Worm (Caenorhabditis elegans) whole organism, young adult: ENCODE measurements around the gene Y69A2AR.32.

Experiments
- B0336.3 ChIP-seq: fragments of 200-800 bp; sonication (Bioruptor generic); IDR thresholded peaks from 2 replicates; pipeline ENCODE4 v1.3.6; 2022; ENCODE audit warnings: missing genetic modification characterization, missing compliant biosample characterization
- F10E7.11 ChIP-seq: sonication (generic microtip); optimal IDR thresholded peaks from 2 replicates; lab custom pipeline; 2017; ENCODE audit warnings: mild to moderate bottlenecking, missing genetic modification characterization, moderate library complexity, missing compliant biosample characterization
- F55B11.4 ChIP-seq: sonication (generic microtip); optimal IDR thresholded peaks from 2 replicates; lab custom pipeline; 2016; ENCODE audit warnings: missing compliant biosample characterization, missing genetic modification characterization, borderline replicate concordance; ENCODE audit not compliant: insufficient read depth
- F57A8.1 ChIP-seq: fragments of 200-800 bp; sonication (Bioruptor generic); optimal IDR thresholded peaks from 2 replicates; lab custom pipeline; 2018; ENCODE audit warnings: mild to moderate bottlenecking, missing genetic modification characterization, moderate library complexity, missing compliant biosample characterization
- K11D2.4 ChIP-seq: fragments of 200-800 bp; sonication (Bioruptor generic); IDR thresholded peaks from 2 replicates; pipeline ENCODE4 v1.3.6; 2022; ENCODE audit warnings: missing genetic modification reagents, missing genetic modification characterization, missing compliant biosample characterization
- Y67H2A.10 ChIP-seq: fragments of 200-800 bp; sonication (Bioruptor generic); conservative IDR thresholded peaks from 2 replicates; pipeline ENCODE4 v1.3.6; 2022; ENCODE audit warnings: missing genetic modification reagents, missing genetic modification characterization, missing compliant biosample characterization
- ZK185.1 ChIP-seq: sonication (generic microtip); optimal IDR thresholded peaks from 2 replicates; lab custom pipeline; 2016; ENCODE audit warnings: mild to moderate bottlenecking, missing genetic modification characterization, missing compliant biosample characterization; ENCODE audit not compliant: poor library complexity, severe bottlenecking
- cebp-1 ChIP-seq, 2 experiments: fragments of 200-800 bp in 1 of 2; sonication (Bioruptor generic) in 1 of 2; sonication (generic microtip) in 1 of 2; IDR thresholded peaks in 1 of 2; optimal IDR thresholded peaks in 1 of 2; 2 replicates each; pipeline versions ENCODE4 v1.3.6 to Lab custom; 2017 to 2022; ENCODE audit warnings: missing compliant biosample characterization in 2 of 2, missing genetic modification characterization in 2 of 2, mild to moderate bottlenecking in 1 of 2, missing genetic modification reagents in 1 of 2, moderate library complexity in 1 of 2
- ceh-27 ChIP-seq: fragments of 200-800 bp; sonication (Bioruptor generic); optimal IDR thresholded peaks from 2 replicates; lab custom pipeline; 2018; ENCODE audit warnings: mild to moderate bottlenecking, missing genetic modification characterization, moderate library complexity, missing compliant biosample characterization
- dox-1 ChIP-seq: fragments of 200-800 bp; sonication (Bioruptor generic); IDR thresholded peaks from 2 replicates; pipeline ENCODE4 v1.3.6; 2022; ENCODE audit warnings: missing genetic modification reagents, missing genetic modification characterization, missing compliant biosample characterization
- egl-18 ChIP-seq: fragments of 200-800 bp; sonication (Bioruptor generic); IDR thresholded peaks from 2 replicates; pipeline ENCODE4 v1.3.6; 2022; ENCODE audit warnings: missing genetic modification reagents, missing genetic modification characterization, missing compliant biosample characterization
- egrh-3 ChIP-seq: fragments of 200-800 bp; sonication (Bioruptor generic); IDR thresholded peaks from 2 replicates; pipeline ENCODE4 v1.3.6; 2022; ENCODE audit warnings: missing genetic modification reagents, missing genetic modification characterization, missing compliant biosample characterization
- fkh-3 ChIP-seq: sonication (generic microtip); optimal IDR thresholded peaks from 2 replicates; lab custom pipeline; 2016; ENCODE audit warnings: mild to moderate bottlenecking, missing genetic modification characterization, missing compliant biosample characterization
- hrde-1 ChIP-seq: sonication (generic microtip); optimal IDR thresholded peaks from 2 replicates; lab custom pipeline; 2016; ENCODE audit warnings: missing genetic modification characterization, mild to moderate bottlenecking, missing compliant biosample characterization, moderate library complexity, missing genotype, missing genetic modification reagents, borderline replicate concordance
- let-526 ChIP-seq: fragments of 200-800 bp; sonication (Bioruptor generic); IDR thresholded peaks from 2 replicates; pipeline ENCODE4 v1.3.6; 2022; ENCODE audit warnings: missing genetic modification reagents, missing genetic modification characterization, missing compliant biosample characterization
- lin-26 ChIP-seq: fragments of 200-800 bp; sonication (Bioruptor generic); IDR thresholded peaks from 2 replicates; pipeline ENCODE4 v1.3.6; 2022; ENCODE audit warnings: missing genetic modification reagents, missing genetic modification characterization, missing compliant biosample characterization
- lin-40 ChIP-seq: sonication (generic microtip); optimal IDR thresholded peaks from 2 replicates; lab custom pipeline; 2016; ENCODE audit warnings: missing genetic modification characterization, mild to moderate bottlenecking, missing compliant biosample characterization, missing genotype, missing genetic modification reagents
- lsl-1 ChIP-seq: fragments of 200-800 bp; sonication (Bioruptor generic); optimal IDR thresholded peaks from 2 replicates; lab custom pipeline; 2018; ENCODE audit warnings: mild to moderate bottlenecking, missing genetic modification characterization, moderate library complexity, missing compliant biosample characterization
- madf-3 ChIP-seq: fragments of 200-800 bp; sonication (Bioruptor generic); IDR thresholded peaks from 2 replicates; pipeline ENCODE4 v1.3.6; 2022; ENCODE audit warnings: missing genetic modification reagents, missing genetic modification characterization, missing compliant biosample characterization
- madf-6 ChIP-seq: fragments of 200-800 bp; sonication (Bioruptor generic); IDR thresholded peaks from 2 replicates; pipeline ENCODE4 v1.3.6; 2022; ENCODE audit warnings: missing genetic modification reagents, missing genetic modification characterization, missing compliant biosample characterization
- mcd-1 ChIP-seq: fragments of 200-800 bp; sonication (Bioruptor generic); IDR thresholded peaks from 2 replicates; pipeline ENCODE4 v1.3.6; 2022; ENCODE audit warnings: missing genetic modification reagents, missing genetic modification characterization, missing compliant biosample characterization
- mel-28 ChIP-seq: sonication (generic microtip); optimal IDR thresholded peaks from 2 replicates; lab custom pipeline; 2016; ENCODE audit warnings: borderline replicate concordance, mild to moderate bottlenecking, missing genetic modification characterization, missing compliant biosample characterization
- nfya-2 ChIP-seq: fragments of 200-800 bp; sonication (Bioruptor generic); IDR thresholded peaks from 2 replicates; pipeline ENCODE4 v1.3.6; 2022; ENCODE audit warnings: missing genetic modification reagents, missing genetic modification characterization, missing compliant biosample characterization
- nfyb-1 ChIP-seq: fragments of 200-800 bp; sonication (Bioruptor generic); IDR thresholded peaks from 2 replicates; pipeline ENCODE4 v1.3.6; 2022; ENCODE audit warnings: missing genetic modification reagents, missing genetic modification characterization, missing compliant biosample characterization
- nhr-120 ChIP-seq: fragments of 200-800 bp; sonication (Bioruptor generic); IDR thresholded peaks from 2 replicates; pipeline ENCODE4 v1.3.6; 2022; ENCODE audit warnings: missing genetic modification characterization, missing compliant biosample characterization
- nhr-90 ChIP-seq: sonication (generic microtip); optimal IDR thresholded peaks from 2 replicates; lab custom pipeline; 2016; ENCODE audit warnings: missing genotype, mild to moderate bottlenecking, missing genetic modification characterization, missing compliant biosample characterization
- pbrm-1 ChIP-seq: fragments of 200-800 bp; sonication (Bioruptor generic); IDR thresholded peaks from 2 replicates; pipeline ENCODE4 v1.3.6; 2022; ENCODE audit warnings: missing genetic modification reagents, missing genetic modification characterization, missing compliant biosample characterization
- pha-4 ChIP-seq: fragments of 150-350 bp; sonication (generic microtip); optimal IDR thresholded peaks from 2 replicates; lab custom pipeline; 2014; ENCODE audit warnings: missing biosample characterization, missing genetic modification reagents, missing genetic modification characterization
- rcor-1 ChIP-seq: fragments of 200-800 bp; sonication (Bioruptor generic); IDR thresholded peaks from 2 replicates; pipeline ENCODE4 v1.3.6; 2022; ENCODE audit warnings: missing genetic modification reagents, missing genetic modification characterization, missing compliant biosample characterization
- rpc-1 ChIP-seq, 2 experiments: fragments of 150-350 bp in 1 of 2; sonication (generic microtip) in 1 of 2; optimal IDR thresholded peaks; 2 replicates each; lab custom pipeline; 2014 to 2018; ENCODE audit warnings: missing biosample characterization in 1 of 2, missing genetic modification characterization in 1 of 2, missing genetic modification reagents in 1 of 2, missing genotype in 1 of 2
- snpc-1.1 ChIP-seq: sonication (generic microtip); optimal IDR thresholded peaks from 2 replicates; lab custom pipeline; 2017; ENCODE audit warnings: missing genetic modification characterization, mild to moderate bottlenecking, missing compliant biosample characterization, antibody characterized with exemption, moderate library complexity, missing genotype, missing genetic modification reagents; ENCODE audit not compliant: insufficient read depth
- zfh-2 ChIP-seq: fragments of 200-800 bp; sonication (Bioruptor generic); conservative IDR thresholded peaks from 2 replicates; pipeline ENCODE4 v1.3.6; 2022; ENCODE audit warnings: missing genetic modification reagents, missing genetic modification characterization, missing compliant biosample characterization
- zim-3 ChIP-seq: sonication (generic microtip); optimal IDR thresholded peaks from 2 replicates; lab custom pipeline; 2017; ENCODE audit warnings: mild to moderate bottlenecking, missing genetic modification characterization, moderate library complexity, missing compliant biosample characterization
- ztf-26 ChIP-seq: sonication (generic microtip); optimal IDR thresholded peaks from 2 replicates; lab custom pipeline; 2017; ENCODE audit warnings: missing genetic modification characterization, missing compliant biosample characterization
- ztf-3 ChIP-seq: fragments of 200-800 bp; sonication (Bioruptor generic); optimal IDR thresholded peaks from 2 replicates; lab custom pipeline; 2018; ENCODE audit warnings: mild to moderate bottlenecking, missing genetic modification characterization, missing compliant biosample characterization

Gene Y69A2AR.32

ce11 chrIV:2610409-2610808, at the start of gene Y69A2AR.32:
TSS of gene Y69A2AR.32 (plus strand) at chrIV:2610436.
- TF ChIP-seq F10E7.11 (tag; lab: Kevin White, UChicago), result no peak
- no peak for TF ChIP-seq cebp-1 (GFP tag; IDR thresholded peaks at IDR 0.05; lab: Robert Waterston, UW)
- peak; percentile 5 for TF ChIP-seq cebp-1 (tag; optimal IDR thresholded peaks at IDR 0.05; lab: Kevin White, UChicago)
- TF ChIP-seq zim-3 (tag; lab: Kevin White, UChicago), result peak; percentile 45
- peak; percentile 80; the same call in 1 of the 2 replicates for TF ChIP-seq madf-3
- TF ChIP-seq rpc-1 (optimal IDR thresholded peaks at IDR 0.05; lab: Kevin White, UChicago), result no peak
- TF ChIP-seq rpc-1 (tag; optimal IDR thresholded peaks at IDR 0.05; lab: Kevin White, UChicago), result no peak
- no peak for TF ChIP-seq lsl-1
- TF ChIP-seq B0336.3, result peak; percentile 52; the same call in 1 of the 2 replicates
- 0 out of 2 replicates have a peak, but pooled peaks have one; percentile 14 for TF ChIP-seq nfyb-1 (GFP tag; lab: Robert Waterston, UW)
- no peak for TF ChIP-seq let-526 (GFP tag; lab: Robert Waterston, UW)
- TF ChIP-seq egrh-3, result peak; percentile 30; the same call in 1 of the 2 replicates
- peak; percentile 74; the same call in 1 of the 2 replicates for TF ChIP-seq zfh-2

- TF ChIP-seq nhr-90 (tag; lab: Kevin White, UChicago) (no peak), nhr-120 (GFP tag; lab: Robert Waterston, UW) (no peak)
Observed at ce11 chrIV:2561358-2561757, 48.9 kb upstream of the Y69A2AR.32 start, which contains the start of gene Y69A2AR.46. TSS of gene Y69A2AR.46 (plus strand) at chrIV:2561658.

- TF ChIP-seq madf-6 (GFP tag; lab: Robert Waterston, UW), result no peak
- no peak for TF ChIP-seq pha-4 (tag; lab: Kevin White, UChicago)
- no peak for TF ChIP-seq fkh-3
- TF ChIP-seq ceh-27 (GFP tag; lab: Kevin White, UChicago), result no peak
- TF ChIP-seq Y67H2A.10 (GFP tag; lab: Robert Waterston, UW), result no peak
- TF ChIP-seq F57A8.1 (GFP tag; lab: Kevin White, UChicago), result no peak
- no peak for TF ChIP-seq hrde-1 (tag; lab: Kevin White, UChicago)
- no peak for TF ChIP-seq ztf-26 (tag; lab: Kevin White, UChicago)
- no peak for TF ChIP-seq ztf-3 (GFP tag; lab: Kevin White, UChicago)
- TF ChIP-seq mel-28 (tag; lab: Kevin White, UChicago), result no peak
- no peak for TF ChIP-seq pbrm-1 (GFP tag; lab: Robert Waterston, UW)
- TF ChIP-seq ZK185.1, result no peak
- no peak for TF ChIP-seq rcor-1
- no peak for TF ChIP-seq F55B11.4
- no peak for TF ChIP-seq K11D2.4 (GFP tag; lab: Robert Waterston, UW)
- TF ChIP-seq dox-1 (GFP tag; lab: Robert Waterston, UW), result no peak
- TF ChIP-seq lin-26, result no peak
- no peak for TF ChIP-seq nfya-2 (GFP tag; lab: Robert Waterston, UW)
Observed at ce11 chrIV:2562071-2562470, 48.2 kb upstream of the Y69A2AR.32 start, which contains the start of gene Y69A2AR.50. TSS of gene Y69A2AR.50 (plus strand) at chrIV:2562371.

- TF ChIP-seq snpc-1.1, result no peak
- TF ChIP-seq nhr-120 (GFP tag; lab: Robert Waterston, UW), result no peak
- no peak for TF ChIP-seq mcd-1
- TF ChIP-seq lin-40 (tag; lab: Kevin White, UChicago), result no peak
- TF ChIP-seq egl-18 (GFP tag; lab: Robert Waterston, UW), result no peak
Observed at ce11 chrIV:2563969-2564368, 46.3 kb upstream of the Y69A2AR.32 start, which contains the start of gene Y69A2AR.24. TSS of gene Y69A2AR.24 (minus strand) at chrIV:2564069.
